Fruit fly (Drosophila melanogaster) whole organism, pupa: ENCODE data around the gene CG16762.

Source experiments
- CG10348 ChIP-seq: fragments of 200-800 bp; sonication (Bioruptor generic); IDR thresholded peaks from 2 replicates; pipeline ENCODE4 v1.3.6; 2022; ENCODE audit warnings: missing biosample characterization, missing genetic modification characterization
- CG12605 ChIP-seq: fragments of 200-800 bp; sonication (Bioruptor generic); IDR thresholded peaks from 2 replicates; pipeline ENCODE4 v1.3.6; 2022; ENCODE audit warnings: missing biosample characterization, missing genetic modification characterization
- CG13204 ChIP-seq: fragments of 200-800 bp; sonication (Bioruptor generic); optimal IDR thresholded peaks from 2 replicates; lab custom pipeline; 2018; ENCODE audit warnings: missing biosample characterization, mild to moderate bottlenecking, missing genetic modification characterization, moderate library complexity
- CG14655 ChIP-seq: fragments of 200-800 bp; sonication (Bioruptor generic); optimal IDR thresholded peaks from 3 replicates; lab custom pipeline; 2017; ENCODE audit warnings: mild to moderate bottlenecking, missing biosample characterization, missing genetic modification reagents, missing genetic modification characterization
- CG15710 ChIP-seq: fragments of 200-800 bp; sonication (Bioruptor generic); optimal IDR thresholded peaks from 2 replicates; lab custom pipeline; 2018; ENCODE audit warnings: missing biosample characterization, mild to moderate bottlenecking, missing genetic modification characterization, moderate library complexity
- CG17806 ChIP-seq: fragments of 200-800 bp; sonication (Bioruptor generic); optimal IDR thresholded peaks from 2 replicates; lab custom pipeline; 2018; ENCODE audit warnings: missing biosample characterization, mild to moderate bottlenecking, missing genetic modification characterization, moderate library complexity
- CG32121 ChIP-seq: fragments of 200-800 bp; sonication (Bioruptor generic); IDR thresholded peaks from 2 replicates; pipeline ENCODE4 v1.3.6; 2022; ENCODE audit warnings: missing biosample characterization, missing genetic modification characterization
- CG34367 ChIP-seq: fragments of 200-800 bp; sonication (Bioruptor generic); optimal IDR thresholded peaks from 2 replicates; lab custom pipeline; 2018; ENCODE audit warnings: missing biosample characterization, mild to moderate bottlenecking, missing genetic modification characterization
- CG4496 ChIP-seq: fragments of 200-800 bp; sonication (Bioruptor generic); IDR thresholded peaks from 3 replicates; pipeline ENCODE4 v1.3.6; 2022; ENCODE audit warnings: missing biosample characterization, missing genetic modification characterization
- CG8159 ChIP-seq: fragments of 200-800 bp; sonication (Bioruptor generic); optimal IDR thresholded peaks from 3 replicates; lab custom pipeline; 2018; ENCODE audit warnings: missing biosample characterization, mild to moderate bottlenecking, missing genetic modification characterization, moderate library complexity
- CG8301 ChIP-seq: fragments of 200-800 bp; sonication (Bioruptor generic); optimal IDR thresholded peaks from 2 replicates; lab custom pipeline; 2018; ENCODE audit warnings: missing biosample characterization, mild to moderate bottlenecking, missing genetic modification characterization
- CG9948 ChIP-seq: fragments of 200-800 bp; sonication (Bioruptor generic); optimal IDR thresholded peaks from 2 replicates; lab custom pipeline; 2018; ENCODE audit warnings: missing biosample characterization, mild to moderate bottlenecking, missing genetic modification characterization, moderate library complexity
- D1 ChIP-seq: fragments of 200-800 bp; sonication (Bioruptor generic); optimal IDR thresholded peaks from 2 replicates; lab custom pipeline; 2018; ENCODE audit warnings: missing biosample characterization, mild to moderate bottlenecking, missing genetic modification characterization, moderate library complexity
- EcR ChIP-seq: fragments of 200-800 bp; sonication (Bioruptor generic); optimal IDR thresholded peaks from 3 replicates; lab custom pipeline; 2019; ENCODE audit warnings: missing biosample characterization, missing genetic modification characterization, mild to moderate bottlenecking, moderate library complexity, missing genetic modification reagents
- Ets98B ChIP-seq: fragments of 200-800 bp; sonication (Bioruptor generic); IDR thresholded peaks from 2 replicates; pipeline ENCODE4 v1.3.6; 2022; ENCODE audit warnings: missing biosample characterization, missing genetic modification characterization
- Pif1A ChIP-seq: fragments of 200-800 bp; sonication (Bioruptor generic); optimal IDR thresholded peaks from 3 replicates; lab custom pipeline; 2016; ENCODE audit warnings: missing biosample characterization, missing genetic modification characterization
- Pif1B ChIP-seq: fragments of 200-800 bp; sonication (Bioruptor generic); optimal IDR thresholded peaks from 3 replicates; lab custom pipeline; 2016; ENCODE audit warnings: missing biosample characterization, missing genetic modification characterization
- Snoo ChIP-seq: fragments of 200-800 bp; sonication (Bioruptor generic); optimal IDR thresholded peaks from 3 replicates; lab custom pipeline; 2017; ENCODE audit warnings: missing biosample characterization, mild to moderate bottlenecking, missing genetic modification characterization, inconsistent platforms
- fd96Ca ChIP-seq: fragments of 200-800 bp; sonication (Bioruptor generic); IDR thresholded peaks from 3 replicates; pipeline ENCODE4 v1.3.6; 2022; ENCODE audit warnings: missing biosample characterization, missing genetic modification characterization
- gl ChIP-seq: fragments of 200-800 bp; sonication (Bioruptor generic); optimal IDR thresholded peaks from 2 replicates; lab custom pipeline; 2018; ENCODE audit warnings: missing biosample characterization, mild to moderate bottlenecking, missing genetic modification characterization
- rn ChIP-seq: fragments of 200-800 bp; sonication (Bioruptor generic); IDR thresholded peaks from 2 replicates; pipeline ENCODE4 v1.3.6; 2022; ENCODE audit warnings: missing biosample characterization, missing genetic modification characterization

The CG16762 gene

dm6 chr3L:2475564-2476260 is at the start of gene CG16762:
Gene CG16762 (minus strand): TSS chr3L:2475614.
- TF ChIP-seq CG8301 = no peak
- no peak for TF ChIP-seq CG32121
- TF ChIP-seq CG12605 (GFP tag; lab: Robert Waterston, UW) = no peak
- TF ChIP-seq CG8159 (tag; lab: Kevin White, UChicago) = no peak
- TF ChIP-seq CG34367 (tag; lab: Kevin White, UChicago) = no peak
- TF ChIP-seq gl (tag; lab: Kevin White, UChicago) = no peak
- no peak for TF ChIP-seq Ets98B (GFP tag; lab: Robert Waterston, UW)
- no peak for TF ChIP-seq rn (GFP tag; lab: Robert Waterston, UW)
- TF ChIP-seq EcR = no peak
- no peak for TF ChIP-seq Snoo (tag; lab: Kevin White, UChicago)
- no peak for TF ChIP-seq CG14655 (GFP tag; lab: Kevin White, UChicago)
- no peak for TF ChIP-seq CG17806 (tag; lab: Kevin White, UChicago)
- TF ChIP-seq fd96Ca (GFP tag; lab: Robert Waterston, UW) = no peak
- TF ChIP-seq, all 21 proteins: peak for 0

dm6 chr3L:2515197-2515596 is 39.8 kb upstream of the CG16762 start:
- TF ChIP-seq CG13204 = no peak
- no peak for TF ChIP-seq rn (GFP tag; lab: Robert Waterston, UW)
- TF ChIP-seq gl (tag; lab: Kevin White, UChicago) = no peak
- TF ChIP-seq D1 (tag; lab: Kevin White, UChicago) = no peak
- no peak for TF ChIP-seq EcR
- TF ChIP-seq CG34367 (tag; lab: Kevin White, UChicago) = no peak
- no peak; the same call in 2 of the 3 replicates for TF ChIP-seq CG4496 (GFP tag; lab: Robert Waterston, UW)
- no peak for TF ChIP-seq CG14655 (GFP tag; lab: Kevin White, UChicago)

DNA sequence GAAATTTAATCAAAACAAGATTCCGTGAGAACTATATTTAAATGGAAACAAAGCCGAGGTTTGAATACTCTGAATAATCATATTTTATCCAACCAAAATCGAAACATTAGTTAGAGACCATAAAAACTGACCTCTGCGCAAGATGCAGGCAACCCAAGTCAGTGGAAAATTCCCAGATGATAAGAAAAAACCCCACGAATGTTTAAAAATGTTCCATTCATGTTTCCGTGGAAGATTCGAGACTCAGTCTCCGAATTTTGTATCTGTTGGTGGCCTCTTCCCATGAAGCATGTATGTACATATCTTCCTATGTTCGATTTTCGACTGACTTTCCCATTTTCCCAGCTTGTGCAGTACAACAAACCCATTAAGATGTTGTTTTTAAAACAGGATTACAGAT is 29.4 kb upstream of the CG16762 start:
- no peak for TF ChIP-seq D1 (tag; lab: Kevin White, UChicago)

dm6 chr3L:2504031-2504615 is 28.7 kb upstream of the CG16762 start:
- TF ChIP-seq EcR (no peak), CG4496 (GFP tag; lab: Robert Waterston, UW) (no peak), CG14655 (GFP tag; lab: Kevin White, UChicago) (no peak), CG8301 (no peak), CG32121 (no peak), CG15710 (tag; lab: Kevin White, UChicago) (no peak), CG17806 (tag; lab: Kevin White, UChicago) (no peak), Ets98B (GFP tag; lab: Robert Waterston, UW) (no peak), CG8159 (tag; lab: Kevin White, UChicago) (no peak), D1 (tag; lab: Kevin White, UChicago) (no peak), CG34367 (tag; lab: Kevin White, UChicago) (no peak), Snoo (tag; lab: Kevin White, UChicago) (no peak), CG9948 (tag; lab: Kevin White, UChicago) (no peak), rn (GFP tag; lab: Robert Waterston, UW) (no peak), CG12605 (GFP tag; lab: Robert Waterston, UW) (no peak), gl (tag; lab: Kevin White, UChicago) (no peak), CG10348 (GFP tag; lab: Robert Waterston, UW) (no peak)

dm6 chr3L:2503465-2503864 is 28.1 kb upstream of the CG16762 start, which contains the start of gene CG16758:
Gene CG16758 (minus strand): TSS chr3L:2503606.
- TF ChIP-seq CG4496 (GFP tag; lab: Robert Waterston, UW) (0 out of 3 replicates have a peak, but pooled peaks have one; percentile 12), Pif1A (no peak)
- TF ChIP-seq, all 21 proteins: peak for 1

DNA sequence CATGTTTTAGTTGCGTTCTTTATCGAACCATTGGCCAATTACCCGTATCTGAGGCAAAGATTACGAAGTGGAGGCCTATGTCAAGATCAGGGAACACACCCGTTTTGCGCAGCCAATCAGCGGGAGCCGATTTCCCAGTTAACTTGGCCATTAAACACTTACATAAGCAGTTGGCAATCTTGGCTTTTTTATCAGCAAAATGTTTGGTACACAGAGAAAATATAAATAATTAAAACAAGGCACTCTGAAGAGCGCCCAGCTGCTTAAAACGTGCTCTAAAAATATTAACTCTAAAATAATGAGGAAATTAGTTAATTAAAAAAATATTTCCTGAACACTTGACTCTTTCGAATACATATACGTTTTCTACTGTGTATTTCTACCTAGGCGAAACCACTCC is 26.4 kb upstream of the CG16762 start:
- TF ChIP-seq CG9948 (tag; lab: Kevin White, UChicago) (peak; percentile 9), Snoo (tag; lab: Kevin White, UChicago) (peak; percentile 23), Ets98B (GFP tag; lab: Robert Waterston, UW) (no peak), CG15710 (tag; lab: Kevin White, UChicago) (peak; percentile 28), CG32121 (no peak), CG8159 (tag; lab: Kevin White, UChicago) (peak; percentile 39), CG4496 (GFP tag; lab: Robert Waterston, UW) (peak; percentile 14; the same call in 1 of the 3 replicates), Pif1A (peak; percentile 43), CG17806 (tag; lab: Kevin White, UChicago) (peak; percentile 36), Pif1B (GFP tag; lab: Kevin White, UChicago) (peak; percentile 39), CG12605 (GFP tag; lab: Robert Waterston, UW) (no peak)
